Worm (Caenorhabditis elegans) whole organism, late embryonic: ENCODE results near the gene F58G6.3.
A peak's percentile ranks its signal among the peaks of the same experiment; 100 is the strongest.

Experiments used
- C08G9.2 ChIP-seq: sonication (generic microtip); optimal IDR thresholded peaks from 2 replicates; lab custom pipeline; 2016; ENCODE audit warnings: mild to moderate bottlenecking, missing genetic modification characterization, moderate library complexity, missing compliant biosample characterization
- C38D4.7 ChIP-seq: fragments of 200-800 bp; sonication (Bioruptor generic); optimal IDR thresholded peaks from 2 replicates; lab custom pipeline; 2018; ENCODE audit warnings: mild to moderate bottlenecking, missing genetic modification characterization, moderate library complexity, missing compliant biosample characterization
- K02D7.2 ChIP-seq: sonication (generic microtip); optimal IDR thresholded peaks from 2 replicates; lab custom pipeline; 2017; ENCODE audit warnings: mild to moderate bottlenecking, missing genetic modification characterization, missing compliant biosample characterization
- K09A11.1 ChIP-seq: sonication (generic microtip); optimal IDR thresholded peaks from 2 replicates; lab custom pipeline; 2017; ENCODE audit warnings: antibody characterized with exemption, mild to moderate bottlenecking, missing genetic modification characterization, missing compliant biosample characterization; ENCODE audit not compliant: insufficient read depth
- T23F11.4 ChIP-seq: fragments of 200-800 bp; sonication (Bioruptor generic); optimal IDR thresholded peaks from 2 replicates; lab custom pipeline; 2018; ENCODE audit warnings: mild to moderate bottlenecking, missing genetic modification characterization, missing compliant biosample characterization
- Y22D7AL.16 ChIP-seq: sonication (generic microtip); optimal IDR thresholded peaks from 2 replicates; lab custom pipeline; 2016; ENCODE audit warnings: missing genetic modification characterization, missing compliant biosample characterization
- ama-1 ChIP-seq: fragments of 150-350 bp; optimal IDR thresholded peaks from 2 replicates; lab custom pipeline; 2014
- ceh-14 ChIP-seq: sonication (generic microtip); optimal IDR thresholded peaks from 2 replicates; lab custom pipeline; 2016; ENCODE audit warnings: missing genotype, missing genetic modification characterization, missing compliant biosample characterization
- ceh-18 ChIP-seq: sonication (generic microtip); optimal IDR thresholded peaks from 2 replicates; lab custom pipeline; 2016; ENCODE audit warnings: missing genetic modification characterization, missing compliant biosample characterization
- ceh-2 ChIP-seq: sonication (generic microtip); optimal IDR thresholded peaks from 2 replicates; lab custom pipeline; 2016; ENCODE audit warnings: missing genotype, missing genetic modification characterization, missing compliant biosample characterization
- ceh-22 ChIP-seq: sonication (generic microtip); optimal IDR thresholded peaks from 2 replicates; lab custom pipeline; 2017; ENCODE audit warnings: missing biosample characterization, missing genetic modification characterization
- ceh-30 ChIP-seq: fragments of 150-350 bp; optimal IDR thresholded peaks from 2 replicates; lab custom pipeline; 2014; ENCODE audit warnings: missing biosample characterization, missing genetic modification characterization
- ceh-31 ChIP-seq: sonication (generic microtip); optimal IDR thresholded peaks from 2 replicates; lab custom pipeline; 2016; ENCODE audit warnings: missing genetic modification characterization, missing compliant biosample characterization
- ceh-45 ChIP-seq: fragments of 200-800 bp; sonication (Bioruptor generic); IDR thresholded peaks from 2 replicates; pipeline ENCODE4 v1.3.6; 2022; ENCODE audit warnings: missing genetic modification reagents, missing genetic modification characterization, missing compliant biosample characterization
- ceh-6 ChIP-seq: fragments of 200-800 bp; sonication (Bioruptor generic); optimal IDR thresholded peaks from 2 replicates; lab custom pipeline; 2018; ENCODE audit warnings: mild to moderate bottlenecking, missing genetic modification characterization, missing compliant biosample characterization
- dmd-4 ChIP-seq: sonication (generic microtip); optimal IDR thresholded peaks from 2 replicates; lab custom pipeline; 2016; ENCODE audit warnings: borderline replicate concordance, missing genetic modification characterization, missing compliant biosample characterization
- dve-1 ChIP-seq: sonication (generic microtip); optimal IDR thresholded peaks from 2 replicates; lab custom pipeline; 2017; ENCODE audit warnings: antibody characterized with exemption, mild to moderate bottlenecking, missing genetic modification characterization, missing compliant biosample characterization
- elt-2 ChIP-seq: sonication (generic microtip); optimal IDR thresholded peaks from 2 replicates; lab custom pipeline; 2016; ENCODE audit warnings: missing genetic modification reagents, missing genetic modification characterization, missing compliant biosample characterization
- ets-4 ChIP-seq: sonication (generic microtip); optimal IDR thresholded peaks from 2 replicates; lab custom pipeline; 2016; ENCODE audit warnings: missing genetic modification characterization, missing compliant biosample characterization
- hlh-13 ChIP-seq: fragments of 200-800 bp; sonication (Bioruptor generic); optimal IDR thresholded peaks from 2 replicates; lab custom pipeline; 2018; ENCODE audit warnings: mild to moderate bottlenecking, missing genetic modification characterization, missing compliant biosample characterization
- hlh-15 ChIP-seq: sonication (generic microtip); optimal IDR thresholded peaks from 2 replicates; lab custom pipeline; 2016; ENCODE audit warnings: missing genetic modification characterization, missing compliant biosample characterization
- hlh-8 ChIP-seq: sonication (generic microtip); optimal IDR thresholded peaks from 2 replicates; lab custom pipeline; 2016; ENCODE audit warnings: missing genotype, missing genetic modification characterization, missing compliant biosample characterization
- lim-6 ChIP-seq: sonication (generic microtip); optimal IDR thresholded peaks from 2 replicates; lab custom pipeline; 2016; ENCODE audit warnings: missing genetic modification characterization, missing compliant biosample characterization
- lin-11 ChIP-seq: fragments of 200-800 bp; sonication (Bioruptor generic); optimal IDR thresholded peaks from 2 replicates; lab custom pipeline; 2018; ENCODE audit warnings: mild to moderate bottlenecking, missing genetic modification characterization, missing compliant biosample characterization
- mec-3 ChIP-seq: sonication (generic microtip); optimal IDR thresholded peaks from 2 replicates; lab custom pipeline; 2016; ENCODE audit warnings: borderline replicate concordance, missing genetic modification characterization, missing compliant biosample characterization
- nfya-1 ChIP-seq: sonication (generic microtip); optimal IDR thresholded peaks from 2 replicates; lab custom pipeline; 2017; ENCODE audit warnings: missing genetic modification characterization, mild to moderate bottlenecking, missing compliant biosample characterization, antibody characterized with exemption, moderate library complexity
- nhr-232 ChIP-seq: sonication (generic microtip); optimal IDR thresholded peaks from 2 replicates; lab custom pipeline; 2016; ENCODE audit warnings: missing genetic modification characterization, missing compliant biosample characterization
- npax-4 ChIP-seq: sonication (generic microtip); optimal IDR thresholded peaks from 2 replicates; lab custom pipeline; 2016; ENCODE audit warnings: missing genetic modification characterization, missing compliant biosample characterization
- pag-3 ChIP-seq: sonication (generic microtip); optimal IDR thresholded peaks from 2 replicates; lab custom pipeline; 2016; ENCODE audit warnings: missing compliant biosample characterization, missing genetic modification characterization, borderline replicate concordance
- pat-9 ChIP-seq: fragments of 200-800 bp; sonication (Bioruptor generic); optimal IDR thresholded peaks from 2 replicates; lab custom pipeline; 2018; ENCODE audit warnings: mild to moderate bottlenecking, missing genetic modification characterization, moderate library complexity, missing compliant biosample characterization
- pax-1 ChIP-seq: fragments of 150-350 bp; optimal IDR thresholded peaks from 2 replicates; lab custom pipeline; 2014; ENCODE audit warnings: missing biosample characterization, missing genetic modification characterization
- pha-4 ChIP-seq: fragments of 150-350 bp; optimal IDR thresholded peaks from 2 replicates; lab custom pipeline; 2018; ENCODE audit warnings: missing biosample characterization, missing genetic modification reagents, missing genetic modification characterization
- ref-2 ChIP-seq: sonication (generic microtip); optimal IDR thresholded peaks from 2 replicates; lab custom pipeline; 2016; ENCODE audit warnings: missing genetic modification characterization, missing compliant biosample characterization
- rnt-1 ChIP-seq: sonication (generic microtip); optimal IDR thresholded peaks from 2 replicates; lab custom pipeline; 2016; ENCODE audit warnings: missing genetic modification characterization, missing compliant biosample characterization
- sdc-2 ChIP-seq: sonication (generic microtip); optimal IDR thresholded peaks from 2 replicates; lab custom pipeline; 2016; ENCODE audit warnings: missing genotype, missing genetic modification characterization, missing compliant biosample characterization
- sox-2 ChIP-seq: fragments of 200-800 bp; sonication (Bioruptor generic); IDR thresholded peaks from 2 replicates; pipeline ENCODE4 v1.3.6; 2022; ENCODE audit warnings: missing genetic modification reagents, missing genetic modification characterization, missing compliant biosample characterization
- sox-4 ChIP-seq: sonication (generic microtip); optimal IDR thresholded peaks from 2 replicates; lab custom pipeline; 2017; ENCODE audit warnings: mild to moderate bottlenecking, missing genetic modification characterization, inconsistent platforms, missing compliant biosample characterization
- syd-9 ChIP-seq: sonication (generic microtip); optimal IDR thresholded peaks from 2 replicates; lab custom pipeline; 2016; ENCODE audit warnings: mild to moderate bottlenecking, missing genetic modification characterization, moderate library complexity, missing compliant biosample characterization
- tbx-2 ChIP-seq: sonication (generic microtip); optimal IDR thresholded peaks from 2 replicates; lab custom pipeline; 2016; ENCODE audit warnings: missing genetic modification characterization, missing compliant biosample characterization
- unc-42 ChIP-seq: sonication (generic microtip); optimal IDR thresholded peaks from 2 replicates; lab custom pipeline; 2016; ENCODE audit warnings: missing genotype, missing genetic modification characterization, missing compliant biosample characterization
- unc-55 ChIP-seq: sonication (generic microtip); optimal IDR thresholded peaks from 2 replicates; lab custom pipeline; 2017; ENCODE audit warnings: missing biosample characterization, missing genetic modification reagents, missing genetic modification characterization
- unc-86 ChIP-seq: sonication (generic microtip); optimal IDR thresholded peaks from 2 replicates; lab custom pipeline; 2016; ENCODE audit warnings: missing genetic modification characterization, missing compliant biosample characterization
- ztf-16 ChIP-seq: sonication (generic microtip); optimal IDR thresholded peaks from 2 replicates; lab custom pipeline; 2017; ENCODE audit warnings: missing genetic modification characterization, missing compliant biosample characterization

Gene F58G6.3

DNA sequence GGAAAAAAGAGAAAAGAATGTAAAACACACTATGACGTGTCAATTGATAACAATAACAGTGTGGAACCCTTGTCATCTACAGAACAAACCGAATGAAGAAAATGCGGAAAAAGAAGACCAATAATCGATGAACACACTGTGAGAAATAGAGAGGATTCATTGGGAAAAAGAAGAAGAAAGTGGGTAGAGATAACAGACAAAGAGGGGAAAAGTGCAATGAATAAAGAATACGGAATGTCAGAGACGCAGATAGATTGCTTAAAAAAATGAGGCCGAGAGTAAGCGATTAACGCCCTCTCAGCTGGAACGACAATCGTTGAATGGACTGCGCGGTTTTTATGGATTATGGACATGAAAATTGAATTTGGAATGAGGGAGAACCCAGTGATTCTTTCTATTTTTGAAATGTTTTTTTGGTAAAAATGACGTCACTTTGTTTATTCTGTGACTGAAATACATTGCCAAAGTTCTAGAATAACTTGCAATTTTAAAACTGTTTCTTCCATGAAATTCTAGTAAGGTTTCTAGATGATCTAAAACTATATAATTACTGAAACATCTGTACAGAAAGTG, 5.5 kb upstream of the F58G6.3 start, which contains the start of gene amph-1:
amph-1 (minus strand) TSS at position 85 of the 573 bp plus-strand sequence.
- TF ChIP-seq sox-4 (tag; lab: Kevin White, UChicago) (no peak), nhr-232 (tag; lab: Kevin White, UChicago) (no peak), K09A11.1 (no peak), nfya-1 (tag; lab: Kevin White, UChicago) (peak; percentile 17), ceh-31 (tag; lab: Kevin White, UChicago) (peak; percentile 43), hlh-15 (tag; lab: Kevin White, UChicago) (no peak), ztf-16 (tag; lab: Kevin White, UChicago) (no peak), K02D7.2 (tag; lab: Kevin White, UChicago) (no peak), lin-11 (tag; lab: Kevin White, UChicago) (no peak), hlh-8 (no peak), hlh-13 (GFP tag; lab: Kevin White, UChicago) (no peak), pha-4 (tag; lab: Kevin White, UChicago) (no peak), unc-86 (tag; lab: Kevin White, UChicago) (no peak), tbx-2 (tag; lab: Kevin White, UChicago) (no peak), dve-1 (peak; percentile 0), ceh-45 (GFP tag; lab: Robert Waterston, UW) (no peak), pag-3 (no peak), ceh-6 (GFP tag; lab: Kevin White, UChicago) (no peak), Y22D7AL.16 (tag; lab: Kevin White, UChicago) (no peak), unc-42 (tag; lab: Kevin White, UChicago) (peak; percentile 11), pax-1 (tag; lab: Kevin White, UChicago) (no peak), ceh-30 (tag; lab: Kevin White, UChicago) (no peak), ceh-18 (tag; lab: Kevin White, UChicago) (no peak), unc-55 (peak; percentile 25)
- TF ChIP-seq, all 69 proteins: peak for 5

DNA sequence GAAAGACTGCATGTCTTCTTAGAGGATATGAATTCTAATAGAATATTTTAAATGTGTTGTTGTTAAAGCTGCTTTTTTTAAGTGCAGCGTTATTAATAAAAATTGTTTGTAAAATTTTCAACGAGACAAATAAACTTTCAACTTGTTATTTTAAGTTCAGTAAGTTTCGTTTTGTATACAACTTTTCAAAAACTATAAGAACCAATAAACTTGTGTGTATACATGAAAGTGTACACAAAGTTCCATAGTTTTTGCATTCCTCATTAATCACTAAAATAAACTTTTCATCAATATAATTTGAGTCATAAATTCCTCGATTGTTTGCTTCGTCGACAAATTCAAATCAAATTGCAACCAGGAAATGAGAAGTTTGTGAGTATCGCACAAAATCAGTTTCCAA, 4.7 kb upstream of the F58G6.3 start, which contains the start of gene srm-3:
srm-3 (plus strand) TSS at position 301 of the 400 bp plus-strand sequence.
- TF ChIP-seq dmd-4 (tag; lab: Kevin White, UChicago) (no peak), ref-2 (tag; lab: Kevin White, UChicago) (no peak), pax-1 (tag; lab: Kevin White, UChicago) (no peak), pha-4 (tag; lab: Kevin White, UChicago) (no peak), dve-1 (no peak), mec-3 (tag; lab: Kevin White, UChicago) (no peak)
- TF ChIP-seq, all 69 proteins: peak for 0

DNA sequence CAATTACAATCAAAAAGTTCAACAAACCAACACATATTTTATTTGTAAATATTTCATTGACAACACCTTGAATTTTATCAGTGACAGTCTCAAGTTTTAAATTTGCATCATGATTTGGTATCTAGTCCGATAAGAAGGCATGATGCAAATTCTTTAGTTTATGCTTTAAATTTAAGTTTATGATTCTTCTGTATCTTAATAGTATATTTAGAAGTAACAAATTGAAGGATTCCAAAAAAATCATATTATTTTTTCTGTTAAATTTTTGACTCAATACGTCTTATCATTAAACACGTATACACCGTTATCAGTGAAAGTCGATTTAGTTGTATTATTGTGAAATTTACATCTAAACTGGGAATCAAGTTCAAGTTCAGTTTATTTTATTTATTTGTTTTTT, 2.1 kb upstream of the F58G6.3 start, which contains the start of gene chca-1:
chca-1 (plus strand) TSS at position 161 of the 400 bp plus-strand sequence.
- no peak for TF ChIP-seq ama-1 (lab: Kevin White, UChicago)
- no peak for TF ChIP-seq ets-4
- TF ChIP-seq hlh-15 (tag; lab: Kevin White, UChicago): no peak
- peak; percentile 69 for TF ChIP-seq elt-2
- TF ChIP-seq sox-2: no peak
- TF ChIP-seq sox-4 (tag; lab: Kevin White, UChicago): no peak
- no peak for TF ChIP-seq ref-2 (tag; lab: Kevin White, UChicago)
- TF ChIP-seq dmd-4 (tag; lab: Kevin White, UChicago): no peak
- no peak for TF ChIP-seq K02D7.2 (tag; lab: Kevin White, UChicago)

DNA sequence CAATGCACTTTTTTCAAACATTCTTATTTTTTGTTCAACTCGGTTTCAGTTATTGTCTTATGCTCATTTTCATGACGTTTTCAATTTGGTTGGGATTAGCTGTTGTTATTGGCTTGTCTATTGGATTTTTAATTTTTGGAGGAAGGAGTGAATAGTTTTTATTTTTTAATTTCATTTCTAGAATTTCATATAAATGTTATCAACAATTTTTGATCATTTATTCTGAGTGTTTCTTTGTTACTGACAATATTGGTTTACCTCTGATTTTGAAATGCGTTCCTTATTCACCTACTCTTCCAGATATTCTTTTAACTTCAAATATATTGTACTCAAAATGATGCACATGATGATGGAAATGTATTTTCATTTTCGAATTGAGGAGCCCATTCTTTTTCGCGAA, 682 bp downstream of the F58G6.3 start, which contains the start of gene F58G6.7:
F58G6.7 (plus strand) TSS at position 301 of the 400 bp plus-strand sequence.
- TF ChIP-seq ets-4 (no peak), sdc-2 (tag; lab: Kevin White, UChicago) (no peak), C08G9.2 (tag; lab: Kevin White, UChicago) (no peak), mec-3 (tag; lab: Kevin White, UChicago) (no peak), C38D4.7 (no peak), elt-2 (no peak), pat-9 (no peak), lim-6 (tag; lab: Kevin White, UChicago) (no peak), ceh-2 (tag; lab: Kevin White, UChicago) (no peak), ceh-14 (tag; lab: Kevin White, UChicago) (no peak), ama-1 (lab: Kevin White, UChicago) (no peak), T23F11.4 (GFP tag; lab: Kevin White, UChicago) (no peak), pha-4 (tag; lab: Kevin White, UChicago) (no peak), ceh-22 (tag; lab: Kevin White, UChicago) (no peak), npax-4 (tag; lab: Kevin White, UChicago) (no peak), rnt-1 (tag; lab: Kevin White, UChicago) (no peak), dmd-4 (tag; lab: Kevin White, UChicago) (no peak), syd-9 (tag; lab: Kevin White, UChicago) (no peak), tbx-2 (tag; lab: Kevin White, UChicago) (no peak), hlh-15 (tag; lab: Kevin White, UChicago) (no peak)
